Fruit fly (Drosophila melanogaster): Measurements from ENCODE around the gene mRpS6.

mRpS6 gene

dm6 chr3L:4318677-4319580, 45.4 kb upstream of the mRpS6 start, which contains the start of gene PMP34 (continued):
- TF ChIP-seq dmrt99B (tag; optimal IDR thresholded peaks at IDR 0.05): no peak
- no peak for TF ChIP-seq br (optimal IDR thresholded peaks at IDR 0.05)
- no peak for TF ChIP-seq dpn (GFP tag; optimal IDR thresholded peaks at IDR 0.05)
- no peak for TF ChIP-seq gcm (GFP tag; optimal IDR thresholded peaks at IDR 0.05)
- no peak for TF ChIP-seq CG17802 (tag; optimal IDR thresholded peaks at IDR 0.05)
- TF ChIP-seq gro (GFP tag; optimal IDR thresholded peaks at IDR 0.05): no peak
- TF ChIP-seq CG10654 (GFP tag; optimal IDR thresholded peaks at IDR 0.05): no peak
- TF ChIP-seq trem (tag; optimal IDR thresholded peaks at IDR 0.05): peak; percentile 26
- TF ChIP-seq CG4360 (GFP tag; IDR thresholded peaks at IDR 0.05): no peak
- TF ChIP-seq CG17186 (GFP tag; optimal IDR thresholded peaks at IDR 0.05): no peak
- no peak for TF ChIP-seq CG10959 (GFP tag; IDR thresholded peaks at IDR 0.05)
- no peak for TF ChIP-seq CG5180 (GFP tag; optimal IDR thresholded peaks at IDR 0.05)
- TF ChIP-seq fru (optimal IDR thresholded peaks at IDR 0.05): no peak
- no peak for TF ChIP-seq run (tag; optimal IDR thresholded peaks at IDR 0.05)
- no peak for TF ChIP-seq CG32532 (GFP tag; IDR thresholded peaks at IDR 0.05)
- no peak for TF ChIP-seq ttk (GFP tag; IDR thresholded peaks at IDR 0.05)
- TF ChIP-seq CG1529 (GFP tag; optimal IDR thresholded peaks at IDR 0.05): no peak
- no peak for TF ChIP-seq dati (GFP tag; IDR thresholded peaks at IDR 0.05)
- TF ChIP-seq jumu (GFP tag; optimal IDR thresholded peaks at IDR 0.05): no peak
- no peak for TF ChIP-seq CG6689 (GFP tag; IDR thresholded peaks at IDR 0.05)
- TF ChIP-seq CG4328 (GFP tag; optimal IDR thresholded peaks at IDR 0.05): no peak
- TF ChIP-seq Dip2 (GFP tag; IDR thresholded peaks at IDR 0.05): no peak
- TF ChIP-seq Awh (GFP tag; IDR thresholded peaks at IDR 0.05): no peak
- TF ChIP-seq Mrtf (GFP tag; IDR thresholded peaks at IDR 0.05): no peak
- no peak for TF ChIP-seq CG12391 (tag; optimal IDR thresholded peaks at IDR 0.05)
- TF ChIP-seq Meics (GFP tag; optimal IDR thresholded peaks at IDR 0.05): no peak
- TF ChIP-seq fd102C (GFP tag; optimal IDR thresholded peaks at IDR 0.05): no peak
- no peak for TF ChIP-seq slp2 (GFP tag; optimal IDR thresholded peaks at IDR 0.05)
- TF ChIP-seq h (optimal IDR thresholded peaks at IDR 0.05): no peak
- TF ChIP-seq z (GFP tag; IDR thresholded peaks at IDR 0.05): 0 out of 3 replicates have a peak, but pooled peaks have one; percentile 22
- no peak for TF ChIP-seq CG12104 (GFP tag; optimal IDR thresholded peaks at IDR 0.05)
- TF ChIP-seq CG10274 (GFP tag; optimal IDR thresholded peaks at IDR 0.05): no peak
- TF ChIP-seq cas (GFP tag; IDR thresholded peaks at IDR 0.05): no peak
- TF ChIP-seq CG6254 (GFP tag; optimal IDR thresholded peaks at IDR 0.05): no peak
- TF ChIP-seq CHES-1-like (GFP tag; optimal IDR thresholded peaks at IDR 0.05): peak; percentile 20
- no peak for TF ChIP-seq CG43689 (GFP tag; IDR thresholded peaks at IDR 0.05)
- TF ChIP-seq pzg (GFP tag; optimal IDR thresholded peaks at IDR 0.05): peak; percentile 25
- TF ChIP-seq gce (GFP tag; IDR thresholded peaks at IDR 0.05): 0 out of 3 replicates have a peak, but pooled peaks have one; percentile 29
- no peak for TF ChIP-seq HmgD (GFP tag; optimal IDR thresholded peaks at IDR 0.05)
- TF ChIP-seq Max (GFP tag; optimal IDR thresholded peaks at IDR 0.05): no peak
- TF ChIP-seq CG9817 (tag; optimal IDR thresholded peaks at IDR 0.05): no peak
- no peak for TF ChIP-seq nerfin-1 (tag; optimal IDR thresholded peaks at IDR 0.05)
- TF ChIP-seq Atf-2 (GFP tag; optimal IDR thresholded peaks at IDR 0.05): no peak
- TF ChIP-seq klu (GFP tag; IDR thresholded peaks at IDR 0.05): no peak
- TF ChIP-seq lmd (GFP tag; IDR thresholded peaks at IDR 0.05): no peak
- no peak for TF ChIP-seq CG4854 (GFP tag; optimal IDR thresholded peaks at IDR 0.05)
- TF ChIP-seq fd3F (GFP tag; optimal IDR thresholded peaks at IDR 0.05): no peak
- TF ChIP-seq disco-r (GFP tag; optimal IDR thresholded peaks at IDR 0.05): no peak
- no peak for TF ChIP-seq BtbVII (GFP tag; optimal IDR thresholded peaks at IDR 0.05)
- no peak for TF ChIP-seq ERR (GFP tag; optimal IDR thresholded peaks at IDR 0.05)
- no peak for TF ChIP-seq CG18262 (tag; optimal IDR thresholded peaks at IDR 0.05)
